Worm (Caenorhabditis elegans) whole organism, young adult: Measurements from ENCODE around the gene chil-6.

Experiments
- B0035.1 ChIP-seq: sonication (generic microtip); optimal IDR thresholded peaks from 2 replicates; lab custom pipeline; 2016; ENCODE audit warnings: missing genetic modification characterization, mild to moderate bottlenecking, missing compliant biosample characterization, missing genotype, missing genetic modification reagents
- B0336.3 ChIP-seq: fragments of 200-800 bp; sonication (Bioruptor generic); IDR thresholded peaks from 2 replicates; pipeline ENCODE4 v1.3.6; 2022; ENCODE audit warnings: missing genetic modification characterization, missing compliant biosample characterization
- F22D6.2 ChIP-seq: sonication (generic microtip); optimal IDR thresholded peaks from 2 replicates; lab custom pipeline; 2016; ENCODE audit warnings: mild to moderate bottlenecking, missing genetic modification characterization, missing compliant biosample characterization
- F37B4.10 ChIP-seq: fragments of 200-800 bp; sonication (Bioruptor generic); IDR thresholded peaks from 2 replicates; pipeline ENCODE4 v1.3.6; 2022; ENCODE audit warnings: missing genetic modification characterization, missing compliant biosample characterization
- F39B2.1 ChIP-seq: fragments of 200-800 bp; sonication (Bioruptor generic); IDR thresholded peaks from 2 replicates; pipeline ENCODE4 v1.3.6; 2022; ENCODE audit warnings: missing genetic modification reagents, missing genetic modification characterization, missing compliant biosample characterization
- F49E8.2 ChIP-seq: sonication (generic microtip); optimal IDR thresholded peaks from 3 replicates; lab custom pipeline; 2017; ENCODE audit warnings: missing genetic modification characterization, mild to moderate bottlenecking, missing compliant biosample characterization, antibody characterized with exemption, moderate library complexity; ENCODE audit not compliant: insufficient read depth
- K11D2.4 ChIP-seq: fragments of 200-800 bp; sonication (Bioruptor generic); IDR thresholded peaks from 2 replicates; pipeline ENCODE4 v1.3.6; 2022; ENCODE audit warnings: missing genetic modification reagents, missing genetic modification characterization, missing compliant biosample characterization
- K12H6.12 ChIP-seq: fragments of 200-800 bp; sonication (Bioruptor generic); optimal IDR thresholded peaks from 2 replicates; lab custom pipeline; 2018; ENCODE audit warnings: mild to moderate bottlenecking, missing genetic modification characterization, missing compliant biosample characterization
- Y53F4B.3 ChIP-seq: fragments of 200-800 bp; sonication (Bioruptor generic); IDR thresholded peaks from 2 replicates; pipeline ENCODE4 v1.3.6; 2022; ENCODE audit warnings: missing genetic modification reagents, missing genetic modification characterization, missing compliant biosample characterization
- Y53G8AR.9 ChIP-seq: fragments of 200-800 bp; sonication (Bioruptor generic); conservative IDR thresholded peaks from 2 replicates; pipeline ENCODE4 v1.3.6; 2022; ENCODE audit warnings: missing genetic modification reagents, missing genetic modification characterization, missing compliant biosample characterization
- Y79H2A.3 ChIP-seq: fragments of 200-800 bp; sonication (Bioruptor generic); conservative IDR thresholded peaks from 2 replicates; pipeline ENCODE4 v1.3.6; 2022; ENCODE audit warnings: missing genetic modification reagents, missing genetic modification characterization, missing compliant biosample characterization
- ZK185.1 ChIP-seq: sonication (generic microtip); optimal IDR thresholded peaks from 2 replicates; lab custom pipeline; 2016; ENCODE audit warnings: mild to moderate bottlenecking, missing genetic modification characterization, missing compliant biosample characterization; ENCODE audit not compliant: poor library complexity, severe bottlenecking
- attf-3 ChIP-seq: fragments of 200-800 bp; sonication (Bioruptor generic); conservative IDR thresholded peaks from 2 replicates; pipeline ENCODE4 v1.3.6; 2022; ENCODE audit warnings: missing genetic modification reagents, missing genetic modification characterization, missing compliant biosample characterization
- attf-5 ChIP-seq: fragments of 200-800 bp; sonication (Bioruptor generic); optimal IDR thresholded peaks from 2 replicates; lab custom pipeline; 2018; ENCODE audit warnings: mild to moderate bottlenecking, missing genetic modification characterization, missing compliant biosample characterization
- bed-1 ChIP-seq: fragments of 200-800 bp; sonication (Bioruptor generic); IDR thresholded peaks from 2 replicates; pipeline ENCODE4 v1.3.6; 2022; ENCODE audit warnings: missing genetic modification reagents, missing genetic modification characterization, missing compliant biosample characterization
- ceh-91 ChIP-seq: fragments of 200-800 bp; sonication (Bioruptor generic); IDR thresholded peaks from 2 replicates; pipeline ENCODE4 v1.3.6; 2022; ENCODE audit warnings: missing genetic modification reagents, missing genetic modification characterization, missing compliant biosample characterization
- dox-1 ChIP-seq: fragments of 200-800 bp; sonication (Bioruptor generic); IDR thresholded peaks from 2 replicates; pipeline ENCODE4 v1.3.6; 2022; ENCODE audit warnings: missing genetic modification reagents, missing genetic modification characterization, missing compliant biosample characterization
- dpff-1 ChIP-seq: sonication (generic microtip); optimal IDR thresholded peaks from 2 replicates; lab custom pipeline; 2017; ENCODE audit warnings: mild to moderate bottlenecking, missing genetic modification characterization, missing compliant biosample characterization
- efl-1 ChIP-seq: fragments of 150-350 bp; optimal IDR thresholded peaks from 2 replicates; lab custom pipeline; 2014; ENCODE audit warnings: missing biosample characterization, missing genetic modification reagents, missing genetic modification characterization
- ets-4 ChIP-seq: fragments of 200-800 bp; sonication (Bioruptor generic); optimal IDR thresholded peaks from 2 replicates; lab custom pipeline; 2018; ENCODE audit warnings: mild to moderate bottlenecking, missing genetic modification characterization, missing compliant biosample characterization
- gei-17 ChIP-seq: fragments of 200-800 bp; sonication (Bioruptor generic); optimal IDR thresholded peaks from 2 replicates; lab custom pipeline; 2018; ENCODE audit warnings: mild to moderate bottlenecking, missing genetic modification characterization, missing compliant biosample characterization
- hlh-26 ChIP-seq: fragments of 200-800 bp; sonication (Bioruptor generic); conservative IDR thresholded peaks from 2 replicates; pipeline ENCODE4 v1.3.6; 2022; ENCODE audit warnings: missing genetic modification reagents, missing genetic modification characterization, missing compliant biosample characterization
- hmg-1.2 ChIP-seq: fragments of 200-800 bp; sonication (Bioruptor generic); IDR thresholded peaks from 2 replicates; pipeline ENCODE4 v1.3.6; 2022; ENCODE audit warnings: missing genetic modification reagents, missing genetic modification characterization, missing compliant biosample characterization
- let-607 ChIP-seq, 2 experiments: fragments of 200-800 bp in 1 of 2; sonication (Bioruptor generic) in 1 of 2; sonication (generic microtip) in 1 of 2; optimal IDR thresholded peaks; 2 replicates each; lab custom pipeline; 2016 to 2018; ENCODE audit warnings: mild to moderate bottlenecking in 2 of 2, missing compliant biosample characterization in 2 of 2, missing genetic modification characterization in 2 of 2, moderate library complexity in 2 of 2, missing genotype in 1 of 2
- lin-35 ChIP-seq, 3 experiments: fragments of 150-350 bp in 2 of 3; sonication (generic microtip) in 1 of 3; optimal IDR thresholded peaks; 2 replicates each; lab custom pipeline; 2014 to 2018; ENCODE audit warnings: missing biosample characterization in 3 of 3, missing genetic modification characterization in 3 of 3, missing genetic modification reagents in 3 of 3
- lin-54 ChIP-seq: fragments of 200-800 bp; sonication (Bioruptor generic); optimal IDR thresholded peaks from 2 replicates; lab custom pipeline; 2018; ENCODE audit warnings: mild to moderate bottlenecking, missing genetic modification characterization, missing compliant biosample characterization
- lsl-1 ChIP-seq: fragments of 200-800 bp; sonication (Bioruptor generic); optimal IDR thresholded peaks from 2 replicates; lab custom pipeline; 2018; ENCODE audit warnings: mild to moderate bottlenecking, missing genetic modification characterization, moderate library complexity, missing compliant biosample characterization
- lsy-27 ChIP-seq: sonication (generic microtip); optimal IDR thresholded peaks from 2 replicates; lab custom pipeline; 2017; ENCODE audit warnings: missing genetic modification characterization, mild to moderate bottlenecking, missing compliant biosample characterization, antibody characterized with exemption, missing genotype, borderline replicate concordance; ENCODE audit not compliant: insufficient read depth
- madf-10 ChIP-seq: sonication (generic microtip); optimal IDR thresholded peaks from 2 replicates; lab custom pipeline; 2016; ENCODE audit warnings: mild to moderate bottlenecking, missing genetic modification characterization, missing compliant biosample characterization
- madf-6 ChIP-seq: fragments of 200-800 bp; sonication (Bioruptor generic); IDR thresholded peaks from 2 replicates; pipeline ENCODE4 v1.3.6; 2022; ENCODE audit warnings: missing genetic modification reagents, missing genetic modification characterization, missing compliant biosample characterization
- mxl-1 ChIP-seq: sonication (generic microtip); optimal IDR thresholded peaks from 2 replicates; lab custom pipeline; 2016; ENCODE audit warnings: missing genetic modification characterization, missing compliant biosample characterization
- nfyb-1 ChIP-seq: fragments of 200-800 bp; sonication (Bioruptor generic); IDR thresholded peaks from 2 replicates; pipeline ENCODE4 v1.3.6; 2022; ENCODE audit warnings: missing genetic modification reagents, missing genetic modification characterization, missing compliant biosample characterization
- nhr-80 ChIP-seq: sonication (generic microtip); optimal IDR thresholded peaks from 2 replicates; lab custom pipeline; 2016; ENCODE audit warnings: missing genetic modification characterization, missing compliant biosample characterization
- nhr-90 ChIP-seq: sonication (generic microtip); optimal IDR thresholded peaks from 2 replicates; lab custom pipeline; 2016; ENCODE audit warnings: missing genotype, mild to moderate bottlenecking, missing genetic modification characterization, missing compliant biosample characterization
- pha-4 ChIP-seq: fragments of 150-350 bp; sonication (generic microtip); optimal IDR thresholded peaks from 2 replicates; lab custom pipeline; 2014; ENCODE audit warnings: missing biosample characterization, missing genetic modification reagents, missing genetic modification characterization
- rcor-1 ChIP-seq: fragments of 200-800 bp; sonication (Bioruptor generic); IDR thresholded peaks from 2 replicates; pipeline ENCODE4 v1.3.6; 2022; ENCODE audit warnings: missing genetic modification reagents, missing genetic modification characterization, missing compliant biosample characterization
- sdz-38 ChIP-seq: sonication (generic microtip); optimal IDR thresholded peaks from 2 replicates; lab custom pipeline; 2016; ENCODE audit warnings: missing genotype, missing genetic modification characterization, missing compliant biosample characterization
- sea-2 ChIP-seq: fragments of 200-800 bp; sonication (Bioruptor generic); IDR thresholded peaks from 2 replicates; pipeline ENCODE4 v1.3.6; 2022; ENCODE audit warnings: missing genetic modification characterization, missing compliant biosample characterization
- snpc-1.3 ChIP-seq: sonication (generic microtip); optimal IDR thresholded peaks from 2 replicates; lab custom pipeline; 2017; ENCODE audit warnings: missing genetic modification characterization, mild to moderate bottlenecking, missing compliant biosample characterization, antibody characterized with exemption, moderate library complexity, missing genotype, missing genetic modification reagents; ENCODE audit not compliant: insufficient read depth
- snpc-4 ChIP-seq, 5 experiments: fragments of 150-350 bp in 1 of 5; sonication (generic microtip) in 4 of 5; optimal IDR thresholded peaks; 2 replicates each; lab custom pipeline; 2014 to 2018; ENCODE audit warnings: missing genetic modification characterization in 5 of 5, missing biosample characterization in 3 of 5, antibody characterized with exemption in 2 of 5, mild to moderate bottlenecking in 2 of 5, missing compliant biosample characterization in 2 of 5, missing genotype in 2 of 5, moderate library complexity in 2 of 5, missing genetic modification reagents in 1 of 5
- tbp1 ChIP-seq: fragments of 200-800 bp; sonication (Bioruptor generic); optimal IDR thresholded peaks from 2 replicates; lab custom pipeline; 2018; ENCODE audit warnings: mild to moderate bottlenecking, missing genetic modification characterization, missing compliant biosample characterization
- unc-62 ChIP-seq: fragments of 150-350 bp; optimal IDR thresholded peaks from 2 replicates; lab custom pipeline; 2014; ENCODE audit warnings: missing biosample characterization, missing genetic modification reagents, missing genetic modification characterization
- xnd-1 ChIP-seq: sonication (generic microtip); optimal IDR thresholded peaks from 2 replicates; lab custom pipeline; 2016; ENCODE audit warnings: missing genotype, missing genetic modification reagents, missing genetic modification characterization, missing compliant biosample characterization
- ztf-22 ChIP-seq: fragments of 200-800 bp; sonication (Bioruptor generic); optimal IDR thresholded peaks from 2 replicates; lab custom pipeline; 2018; ENCODE audit warnings: mild to moderate bottlenecking, missing genetic modification characterization, moderate library complexity, missing compliant biosample characterization
- ztf-25 ChIP-seq: fragments of 200-800 bp; sonication (Bioruptor generic); IDR thresholded peaks from 2 replicates; pipeline ENCODE4 v1.3.6; 2022; ENCODE audit warnings: missing genetic modification reagents, missing genetic modification characterization, missing compliant biosample characterization
- ztf-6 ChIP-seq: fragments of 200-800 bp; sonication (Bioruptor generic); IDR thresholded peaks from 2 replicates; pipeline ENCODE4 v1.3.6; 2022; ENCODE audit warnings: missing genetic modification reagents, missing genetic modification characterization, missing compliant biosample characterization

The chil-6 gene

DNA sequence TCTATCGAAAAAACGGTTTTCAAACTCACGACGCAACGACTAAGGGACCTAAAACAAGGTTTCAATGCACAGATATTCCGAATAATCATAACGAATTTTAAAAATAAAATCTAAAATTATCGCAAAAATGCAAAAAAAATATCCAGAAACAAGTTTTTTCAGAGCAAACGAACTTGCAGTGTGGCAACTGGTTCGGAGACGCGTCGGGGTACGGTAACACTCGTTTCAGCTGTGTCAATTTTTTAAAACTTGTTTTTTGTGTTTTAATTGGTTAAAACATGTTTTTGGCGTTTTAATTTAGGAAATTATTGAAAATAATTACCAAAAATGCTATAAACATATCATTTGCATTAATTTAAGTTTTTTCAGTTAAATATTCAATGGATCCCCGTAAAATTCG, 34.7 kb upstream of the chil-6 start, which contains the start of gene C08H9.16 (continued):
- no peak for TF ChIP-seq sdz-38
- TF ChIP-seq rcor-1: no peak
- no peak for TF ChIP-seq F49E8.2 (tag; lab: Kevin White, UChicago)
- TF ChIP-seq lsl-1 (GFP tag; lab: Kevin White, UChicago): peak; percentile 88
- TF ChIP-seq ztf-25 (GFP tag; lab: Robert Waterston, UW): no peak
- peak; percentile 20 for TF ChIP-seq efl-1 (GFP tag; lab: Kevin White, UChicago)
- no peak for TF ChIP-seq hlh-26 (GFP tag; lab: Robert Waterston, UW)
- peak in 1 of 3 experiments; percentile 40 for TF ChIP-seq lin-35 (GFP tag; optimal IDR thresholded peaks at IDR 0.05; lab: Kevin White, UChicago)
- no peak for TF ChIP-seq K11D2.4 (GFP tag; lab: Robert Waterston, UW)
- TF ChIP-seq pha-4: peak; percentile 13
- no peak for TF ChIP-seq attf-3 (GFP tag; lab: Robert Waterston, UW)
- TF ChIP-seq snpc-1.3 (tag; lab: Kevin White, UChicago): peak; percentile 45
- no peak for TF ChIP-seq mxl-1 (tag; lab: Kevin White, UChicago)
- peak; percentile 58; the same call in 1 of the 2 replicates for TF ChIP-seq madf-6 (GFP tag; lab: Robert Waterston, UW)
- TF ChIP-seq attf-5: peak; percentile 26
- no peak for TF ChIP-seq Y53F4B.3
- TF ChIP-seq sea-2 (GFP tag; lab: Robert Waterston, UW): no peak
- TF ChIP-seq hmg-1.2: peak; percentile 41; the same call in 1 of the 2 replicates
- peak; percentile 89 to 94 for TF ChIP-seq let-607 (tag; optimal IDR thresholded peaks at IDR 0.05; lab: Kevin White, UChicago)
- no peak for TF ChIP-seq bed-1 (GFP tag; lab: Robert Waterston, UW)
- peak; percentile 8 for TF ChIP-seq xnd-1
- no peak for TF ChIP-seq unc-62 (GFP tag; lab: Kevin White, UChicago)
- TF ChIP-seq, all 124 proteins: peak for 15

- TF ChIP-seq nfyb-1 (GFP tag; lab: Robert Waterston, UW): peak; percentile 21; the same call in 1 of the 2 replicates
- no peak for TF ChIP-seq Y53F4B.3
- TF ChIP-seq madf-10: no peak
- TF ChIP-seq B0336.3 (GFP tag; lab: Robert Waterston, UW): no peak
- no peak for TF ChIP-seq gei-17 (GFP tag; lab: Kevin White, UChicago)
- TF ChIP-seq lin-54 (GFP tag; lab: Kevin White, UChicago): peak; percentile 21
- no peak for TF ChIP-seq B0035.1 (tag; lab: Kevin White, UChicago)
- TF ChIP-seq Y79H2A.3: no peak
- peak; percentile 4 for TF ChIP-seq tbp1 (GFP tag; lab: Kevin White, UChicago)
- peak; percentile 38; the same call in 1 of the 2 replicates for TF ChIP-seq dox-1
- TF ChIP-seq snpc-4 (GFP tag; optimal IDR thresholded peaks at IDR 0.05; lab: Kevin White, UChicago): no peak
- TF ChIP-seq snpc-4 (tag; optimal IDR thresholded peaks at IDR 0.05; lab: Kevin White, UChicago): peak in 1 of 4 experiments; percentile 29
- TF ChIP-seq ztf-6 (GFP tag; lab: Robert Waterston, UW): no peak
- TF ChIP-seq nhr-80 (tag; lab: Kevin White, UChicago): peak; percentile 97
- no peak for TF ChIP-seq K12H6.12
- no peak for TF ChIP-seq F22D6.2 (tag; lab: Kevin White, UChicago)
- no peak for TF ChIP-seq ZK185.1
- TF ChIP-seq nhr-90 (tag; lab: Kevin White, UChicago): peak; percentile 6
- no peak for TF ChIP-seq lsy-27 (tag; lab: Kevin White, UChicago)
- TF ChIP-seq let-607 (tag; optimal IDR thresholded peaks at IDR 0.05; lab: Kevin White, UChicago): peak; percentile 96 to 97
- peak; percentile 34 for TF ChIP-seq unc-62 (GFP tag; lab: Kevin White, UChicago)
- no peak for TF ChIP-seq ceh-91 (GFP tag; lab: Robert Waterston, UW)
- peak; percentile 33; the same call in 1 of the 2 replicates for TF ChIP-seq madf-6 (GFP tag; lab: Robert Waterston, UW)
- TF ChIP-seq Y53G8AR.9: no peak
- TF ChIP-seq F39B2.1 (GFP tag; lab: Robert Waterston, UW): no peak
- TF ChIP-seq ets-4 (GFP tag; lab: Kevin White, UChicago): peak; percentile 71
- no peak for TF ChIP-seq dpff-1 (tag; lab: Kevin White, UChicago)
- no peak for TF ChIP-seq attf-5
- no peak for TF ChIP-seq F37B4.10
- TF ChIP-seq ztf-22: peak; percentile 55
- TF ChIP-seq efl-1 (GFP tag; lab: Kevin White, UChicago): no peak
These were observed 34.1 kb upstream of the chil-6 start for ce11 chrII:9891823-9892222.
